Worm (Caenorhabditis elegans) whole organism, L1 larva: Measurements from ENCODE around the gene picc-1.

Experiments
- grh-1 ChIP-seq: fragments of 200-800 bp; sonication (Bioruptor generic); IDR thresholded peaks from 2 replicates; pipeline ENCODE4 v1.3.6; 2022; ENCODE audit warnings: missing genetic modification reagents, missing genetic modification characterization, missing compliant biosample characterization
- lin-39 ChIP-seq: fragments of 150-350 bp; optimal IDR thresholded peaks from 2 replicates; lab custom pipeline; 2014; ENCODE audit warnings: missing biosample characterization, missing genetic modification reagents, missing genetic modification characterization
- mdl-1 ChIP-seq, 2 experiments: fragments of 150-350 bp; optimal IDR thresholded peaks; 2 replicates each; lab custom pipeline; 2014 to 2017; ENCODE audit warnings: missing biosample characterization in 2 of 2, missing genetic modification characterization in 2 of 2, inconsistent platforms in 1 of 2
- nhr-28 ChIP-seq: fragments of 150-350 bp; optimal IDR thresholded peaks from 2 replicates; lab custom pipeline; 2014; ENCODE audit warnings: missing biosample characterization, missing genetic modification characterization
- snpc-4 ChIP-seq: fragments of 150-350 bp; optimal IDR thresholded peaks from 2 replicates; lab custom pipeline; 2014; ENCODE audit warnings: missing biosample characterization, missing genetic modification characterization
- ztf-11 ChIP-seq, 2 experiments: sonication (generic microtip); optimal IDR thresholded peaks; 2 replicates each; lab custom pipeline; 2016 to 2017; ENCODE audit warnings: missing genetic modification characterization in 2 of 2, missing biosample characterization in 1 of 2, missing compliant biosample characterization in 1 of 2

- peak in 1 of 2 experiments; percentile 56 for TF ChIP-seq ztf-11 (tag; optimal IDR thresholded peaks at IDR 0.05; lab: Kevin White, UChicago)
- TF ChIP-seq snpc-4 (tag; lab: Kevin White, UChicago): peak; percentile 71
- TF ChIP-seq grh-1 (GFP tag; lab: Robert Waterston, UW): no peak
- no peak for TF ChIP-seq nhr-28 (tag; lab: Kevin White, UChicago)
- peak in 1 of 2 experiments; percentile 82 for TF ChIP-seq mdl-1 (tag; optimal IDR thresholded peaks at IDR 0.05; lab: Kevin White, UChicago)
- TF ChIP-seq lin-39 (tag; lab: Kevin White, UChicago): no peak
Observed at ce11 chrV:6053188-6053687, 34.4 kb downstream of the picc-1 start, which contains the start of gene seip-1.
